Worm (Caenorhabditis elegans) whole organism, late embryonic: ENCODE results near the gene Y51A2B.8.

Source experiments
- dmd-4 ChIP-seq: sonication (generic microtip); optimal IDR thresholded peaks from 2 replicates; lab custom pipeline; 2016; ENCODE audit warnings: borderline replicate concordance, missing genetic modification characterization, missing compliant biosample characterization
- pha-4 ChIP-seq: fragments of 150-350 bp; optimal IDR thresholded peaks from 2 replicates; lab custom pipeline; 2018; ENCODE audit warnings: missing biosample characterization, missing genetic modification reagents, missing genetic modification characterization
- tbx-2 ChIP-seq: sonication (generic microtip); optimal IDR thresholded peaks from 2 replicates; lab custom pipeline; 2016; ENCODE audit warnings: missing genetic modification characterization, missing compliant biosample characterization

- no peak for TF ChIP-seq dmd-4 (tag; lab: Kevin White, UChicago)
- no peak for TF ChIP-seq pha-4 (tag; lab: Kevin White, UChicago)
- TF ChIP-seq tbx-2: no peak
Observed at ce11 chrV:18425544-18425943, 46.6 kb downstream of the Y51A2B.8 start, which contains the start of gene ZK262.19.
